Fruit fly (Drosophila melanogaster) whole organism, embryonic: ENCODE data around the gene SclA.

Experiments
- ATbp ChIP-seq: fragments of 200-800 bp; sonication (Bioruptor generic); optimal IDR thresholded peaks from 2 replicates; lab custom pipeline; 2017; ENCODE audit warnings: missing biosample characterization, mild to moderate bottlenecking, missing genetic modification characterization, missing genetic modification reagents
- Blimp-1 ChIP-seq: fragments of 200-800 bp; sonication (Bioruptor generic); optimal IDR thresholded peaks from 3 replicates; lab custom pipeline; 2018; ENCODE audit warnings: missing biosample characterization, missing genetic modification characterization, mild to moderate bottlenecking, moderate library complexity, missing genetic modification reagents
- C15 ChIP-seq: fragments of 200-800 bp; sonication (Bioruptor generic); IDR thresholded peaks from 3 replicates; pipeline ENCODE4 v1.3.6; 2022; ENCODE audit warnings: missing biosample characterization, missing genetic modification characterization
- CG14441 ChIP-seq: fragments of 200-800 bp; sonication (Bioruptor generic); IDR thresholded peaks from 2 replicates; pipeline ENCODE4 v1.3.6; 2022; ENCODE audit warnings: missing biosample characterization, missing genetic modification characterization
- CG14667 ChIP-seq: fragments of 200-800 bp; sonication (Bioruptor generic); IDR thresholded peaks from 2 replicates; pipeline ENCODE4 v1.3.6; 2022; ENCODE audit warnings: missing biosample characterization, missing genetic modification characterization
- CG14710 ChIP-seq: fragments of 200-800 bp; sonication (Bioruptor generic); optimal IDR thresholded peaks from 3 replicates; lab custom pipeline; 2019; ENCODE audit warnings: missing biosample characterization, mild to moderate bottlenecking, missing genetic modification characterization, moderate library complexity
- CG14860 ChIP-seq: fragments of 200-800 bp; sonication (Bioruptor generic); IDR thresholded peaks from 3 replicates; pipeline ENCODE4 v1.3.6; 2022; ENCODE audit warnings: missing biosample characterization, missing genetic modification characterization; ENCODE audit not compliant: partially characterized antibody
- CG1602 ChIP-seq: fragments of 200-800 bp; sonication (Bioruptor generic); optimal IDR thresholded peaks from 3 replicates; lab custom pipeline; 2016; ENCODE audit warnings: missing biosample characterization, missing genetic modification characterization
- CG16815 ChIP-seq: fragments of 200-800 bp; sonication (Bioruptor generic); optimal IDR thresholded peaks from 3 replicates; lab custom pipeline; 2017; ENCODE audit warnings: missing biosample characterization, mild to moderate bottlenecking, missing genetic modification characterization
- CG4282 ChIP-seq: fragments of 200-800 bp; sonication (Bioruptor generic); optimal IDR thresholded peaks from 2 replicates; lab custom pipeline; 2016; ENCODE audit warnings: missing biosample characterization, missing genetic modification characterization
- CG4404 ChIP-seq: fragments of 200-800 bp; sonication (Bioruptor generic); IDR thresholded peaks from 2 replicates; pipeline ENCODE4 v1.3.6; 2022; ENCODE audit warnings: missing biosample characterization, missing genetic modification characterization
- CG6791 ChIP-seq: fragments of 200-800 bp; sonication (Bioruptor generic); IDR thresholded peaks from 3 replicates; pipeline ENCODE4 v1.3.6; 2022; ENCODE audit warnings: missing biosample characterization, missing genetic modification characterization; ENCODE audit not compliant: partially characterized antibody
- CG7372 ChIP-seq: fragments of 200-800 bp; sonication (Bioruptor generic); IDR thresholded peaks from 2 replicates; pipeline ENCODE4 v1.3.6; 2022; ENCODE audit warnings: missing biosample characterization, missing genetic modification characterization
- CG8290 ChIP-seq, 3 experiments: fragments of 200-800 bp; sonication (Bioruptor generic); optimal IDR thresholded peaks; 2 replicates each; lab custom pipeline; 2016 to 2019; ENCODE audit warnings: missing biosample characterization in 3 of 3, missing genetic modification characterization in 3 of 3, mild to moderate bottlenecking in 2 of 3, moderate library complexity in 1 of 3
- CG8359 ChIP-seq: fragments of 200-800 bp; sonication (Bioruptor generic); optimal IDR thresholded peaks from 2 replicates; lab custom pipeline; 2017; ENCODE audit warnings: missing biosample characterization, mild to moderate bottlenecking, missing genetic modification characterization, borderline replicate concordance
- CG8944 ChIP-seq: fragments of 200-800 bp; sonication (Bioruptor generic); optimal IDR thresholded peaks from 3 replicates; lab custom pipeline; 2016; ENCODE audit warnings: missing biosample characterization, missing genetic modification characterization
- CG9797 ChIP-seq: fragments of 200-800 bp; sonication (Bioruptor generic); optimal IDR thresholded peaks from 3 replicates; lab custom pipeline; 2018; ENCODE audit warnings: missing biosample characterization, mild to moderate bottlenecking, missing genetic modification characterization
- CG9817 ChIP-seq: fragments of 200-800 bp; sonication (Bioruptor generic); optimal IDR thresholded peaks from 2 replicates; lab custom pipeline; 2018; ENCODE audit warnings: missing biosample characterization, mild to moderate bottlenecking, missing genetic modification characterization, moderate library complexity
- Deaf1 ChIP-seq: fragments of 200-800 bp; optimal IDR thresholded peaks from 3 replicates; lab custom pipeline; 2019; ENCODE audit warnings: missing biosample characterization, mild to moderate bottlenecking, missing genetic modification characterization, moderate library complexity
- Doc2 ChIP-seq: fragments of 200-800 bp; sonication (Bioruptor generic); IDR thresholded peaks from 2 replicates; pipeline ENCODE4 v1.3.6; 2022; ENCODE audit warnings: missing biosample characterization, missing genetic modification characterization
- Eip74EF ChIP-seq, 2 experiments: fragments of 200-800 bp in 1 of 2; fragments of >200 bp in 1 of 2; sonication (Bioruptor generic) in 1 of 2; optimal IDR thresholded peaks; 2 replicates each; lab custom pipeline; 2017 to 2019; ENCODE audit warnings: missing biosample characterization in 2 of 2, missing genetic modification characterization in 2 of 2, mild to moderate bottlenecking in 1 of 2, moderate library complexity in 1 of 2
- Ets97D ChIP-seq: fragments of 200-800 bp; sonication (Bioruptor generic); optimal IDR thresholded peaks from 3 replicates; lab custom pipeline; 2016; ENCODE audit warnings: missing biosample characterization, missing genetic modification characterization
- Fer1 ChIP-seq: fragments of 200-800 bp; sonication (Bioruptor generic); optimal IDR thresholded peaks from 2 replicates; lab custom pipeline; 2017; ENCODE audit warnings: missing biosample characterization, mild to moderate bottlenecking, missing genetic modification characterization
- Fer2 ChIP-seq: fragments of 200-800 bp; sonication (Bioruptor generic); optimal IDR thresholded peaks from 2 replicates; lab custom pipeline; 2018; ENCODE audit warnings: missing biosample characterization, mild to moderate bottlenecking, missing genetic modification characterization, moderate library complexity
- Gsc ChIP-seq: fragments of 200-800 bp; sonication (Bioruptor generic); IDR thresholded peaks from 2 replicates; pipeline ENCODE4 v1.3.6; 2022; ENCODE audit warnings: missing biosample characterization, missing genetic modification characterization
- Gug ChIP-seq: fragments of 200-800 bp; sonication (Bioruptor generic); IDR thresholded peaks from 4 replicates; pipeline ENCODE4 v1.3.6; 2022; ENCODE audit warnings: missing biosample characterization, missing genetic modification characterization
- Hsf ChIP-seq: fragments of 200-800 bp; sonication (Bioruptor generic); optimal IDR thresholded peaks from 3 replicates; lab custom pipeline; 2016; ENCODE audit warnings: missing biosample characterization, missing genetic modification characterization
- Kr ChIP-seq: fragments of 200-800 bp; sonication (Bioruptor generic); optimal IDR thresholded peaks from 2 replicates; lab custom pipeline; 2017; ENCODE audit warnings: missing biosample characterization, mild to moderate bottlenecking, missing genetic modification characterization
- Mad ChIP-seq: fragments of 200-800 bp; sonication (Bioruptor generic); optimal IDR thresholded peaks from 2 replicates; lab custom pipeline; 2016; ENCODE audit warnings: missing biosample characterization, missing genetic modification characterization
- NC2β ChIP-seq: fragments of 200-800 bp; sonication (Bioruptor generic); optimal IDR thresholded peaks from 2 replicates; lab custom pipeline; 2016; ENCODE audit warnings: missing biosample characterization, missing genetic modification characterization
- Nf-YC ChIP-seq: fragments of 200-800 bp; optimal IDR thresholded peaks from 3 replicates; lab custom pipeline; 2019; ENCODE audit warnings: missing biosample characterization, mild to moderate bottlenecking, missing genetic modification characterization, moderate library complexity
- Poxn ChIP-seq: fragments of 200-800 bp; sonication (Bioruptor generic); IDR thresholded peaks from 2 replicates; pipeline ENCODE4 v1.3.6; 2022; ENCODE audit warnings: missing biosample characterization, missing genetic modification characterization
- Scr ChIP-seq: fragments of 200-800 bp; sonication (Bioruptor generic); IDR thresholded peaks from 2 replicates; pipeline ENCODE4 v1.3.6; 2022; ENCODE audit warnings: missing biosample characterization, missing genetic modification characterization; ENCODE audit not compliant: partially characterized antibody
- bowl ChIP-seq: fragments of 200-800 bp; sonication (Bioruptor generic); IDR thresholded peaks from 2 replicates; pipeline ENCODE4 v1.3.6; 2022; ENCODE audit warnings: missing biosample characterization, missing genetic modification characterization
- btn ChIP-seq: fragments of 200-800 bp; sonication (Bioruptor generic); optimal IDR thresholded peaks from 2 replicates; lab custom pipeline; 2016; ENCODE audit warnings: missing biosample characterization, missing genetic modification characterization
- dmrt11E ChIP-seq: fragments of 200-800 bp; sonication (Bioruptor generic); optimal IDR thresholded peaks from 3 replicates; lab custom pipeline; 2018; ENCODE audit warnings: missing biosample characterization, mild to moderate bottlenecking, missing genetic modification characterization, moderate library complexity
- dpn ChIP-seq, 2 experiments: fragments of 200-800 bp; sonication (Bioruptor generic); optimal IDR thresholded peaks; 3 replicates each; lab custom pipeline; 2016; ENCODE audit warnings: missing biosample characterization in 2 of 2, missing genetic modification characterization in 2 of 2
- fu2 ChIP-seq: fragments of 200-800 bp; sonication (Bioruptor generic); optimal IDR thresholded peaks from 2 replicates; lab custom pipeline; 2016; ENCODE audit warnings: missing biosample characterization, missing genetic modification characterization
- gem ChIP-seq: fragments of 200-800 bp; sonication (Bioruptor generic); optimal IDR thresholded peaks from 2 replicates; lab custom pipeline; 2019; ENCODE audit warnings: missing biosample characterization, mild to moderate bottlenecking, missing genetic modification characterization, moderate library complexity
- gfzf ChIP-seq: fragments of 200-800 bp; sonication (Bioruptor generic); optimal IDR thresholded peaks from 2 replicates; lab custom pipeline; 2016; ENCODE audit warnings: missing biosample characterization, mild to moderate bottlenecking, missing genetic modification characterization, moderate library complexity
- hbn ChIP-seq: fragments of 200-800 bp; sonication (Bioruptor generic); IDR thresholded peaks from 2 replicates; pipeline ENCODE4 v1.3.6; 2022; ENCODE audit warnings: missing biosample characterization, missing genetic modification characterization; ENCODE audit not compliant: partially characterized antibody
- her ChIP-seq: fragments of 200-800 bp; sonication (Bioruptor generic); optimal IDR thresholded peaks from 2 replicates; lab custom pipeline; 2016; ENCODE audit warnings: missing biosample characterization, missing genetic modification characterization
- klu ChIP-seq: fragments of 200-800 bp; sonication (Bioruptor generic); IDR thresholded peaks from 2 replicates; pipeline ENCODE4 v1.3.6; 2022; ENCODE audit warnings: missing biosample characterization, missing genetic modification characterization
- lbe ChIP-seq: fragments of 200-800 bp; sonication (Bioruptor generic); optimal IDR thresholded peaks from 2 replicates; lab custom pipeline; 2016; ENCODE audit warnings: missing biosample characterization, mild to moderate bottlenecking, missing genetic modification characterization
- onecut ChIP-seq: fragments of 200-800 bp; sonication (Bioruptor generic); IDR thresholded peaks from 2 replicates; pipeline ENCODE4 v1.3.6; 2022; ENCODE audit warnings: missing biosample characterization, missing genetic modification characterization
- prd ChIP-seq, 3 experiments: fragments of >200 bp in 2 of 3; fragments of 200-800 bp in 1 of 3; sonication (Bioruptor generic) in 1 of 3; optimal IDR thresholded peaks in 2 of 3; IDR thresholded peaks in 1 of 3; 2 replicates in 2 of 3; 3 replicates in 1 of 3; pipeline versions ENCODE4 v1.3.6 to Lab custom; 2017 to 2022; ENCODE audit warnings: missing biosample characterization in 1 of 3, missing genetic modification characterization in 1 of 3
- sc ChIP-seq, 3 experiments: fragments of >200 bp in 2 of 3; fragments of 200-800 bp in 1 of 3; sonication (Bioruptor generic) in 1 of 3; optimal IDR thresholded peaks; 2 replicates in 2 of 3; 3 replicates in 1 of 3; lab custom pipeline; 2017; ENCODE audit warnings: mild to moderate bottlenecking in 1 of 3, missing biosample characterization in 1 of 3, missing genetic modification characterization in 1 of 3, missing genetic modification reagents in 1 of 3
- tgo ChIP-seq: fragments of 200-800 bp; sonication (Bioruptor generic); IDR thresholded peaks from 3 replicates; pipeline ENCODE4 v1.3.6; 2022; ENCODE audit warnings: missing biosample characterization, missing genetic modification characterization
- tin ChIP-seq: fragments of 200-800 bp; sonication (Bioruptor generic); optimal IDR thresholded peaks from 3 replicates; lab custom pipeline; 2016; ENCODE audit warnings: missing biosample characterization, missing genetic modification characterization
- tup ChIP-seq: fragments of 200-800 bp; sonication (Bioruptor generic); optimal IDR thresholded peaks from 2 replicates; lab custom pipeline; 2016; ENCODE audit warnings: missing biosample characterization, mild to moderate bottlenecking, missing genetic modification characterization, moderate library complexity

SclA gene

dm6 chr2L:16879288-16879687 lies 41.5 kb downstream of the SclA start, which contains the start of the genes CG32832, CG31743 and CG34313 (continued):
- no peak for TF ChIP-seq Eip74EF (GFP tag; optimal IDR thresholded peaks at IDR 0.05; lab: Kevin White, UChicago)
- no peak for TF ChIP-seq CG8290 (GFP tag; optimal IDR thresholded peaks at IDR 0.05; lab: Kevin White, UChicago)
- no peak for TF ChIP-seq CG8290 (tag; optimal IDR thresholded peaks at IDR 0.05; lab: Kevin White, UChicago)
- no peak for TF ChIP-seq gem (tag; lab: Kevin White, UChicago)
- no peak for TF ChIP-seq CG8944
- TF ChIP-seq Scr (GFP tag; lab: Robert Waterston, UW) = peak; percentile 78
- no peak for TF ChIP-seq bowl
- no peak for TF ChIP-seq Mad
- no peak for TF ChIP-seq dmrt11E (tag; lab: Kevin White, UChicago)
- no peak for TF ChIP-seq prd (optimal IDR thresholded peaks at IDR 0.05; lab: Kevin White, UChicago)
- TF ChIP-seq prd (GFP tag; IDR thresholded peaks at IDR 0.05; lab: Robert Waterston, UW) = no peak
- TF ChIP-seq Blimp-1 (GFP tag; lab: Kevin White, UChicago) = no peak
- TF ChIP-seq CG4282 (GFP tag; lab: Kevin White, UChicago) = no peak
- peak; percentile 30 for TF ChIP-seq Nf-YC
- TF ChIP-seq Fer1 (GFP tag; lab: Kevin White, UChicago) = no peak
- no peak for TF ChIP-seq tin (GFP tag; lab: Kevin White, UChicago)
- peak; percentile 79 for TF ChIP-seq hbn (GFP tag; lab: Robert Waterston, UW)
- TF ChIP-seq Fer2 (tag; lab: Kevin White, UChicago) = no peak
- TF ChIP-seq CG8359 (GFP tag; lab: Kevin White, UChicago) = no peak
- TF ChIP-seq CG16815 = no peak
- no peak for TF ChIP-seq CG7372 (GFP tag; lab: Robert Waterston, UW)
- TF ChIP-seq Ets97D (GFP tag; lab: Kevin White, UChicago) = peak; percentile 52
- no peak for TF ChIP-seq klu (GFP tag; lab: Robert Waterston, UW)
- no peak for TF ChIP-seq C15 (GFP tag; lab: Robert Waterston, UW)
- TF ChIP-seq her = no peak
- no peak for TF ChIP-seq dpn (GFP tag; optimal IDR thresholded peaks at IDR 0.05; lab: Kevin White, UChicago)
- TF ChIP-seq gfzf (GFP tag; lab: Kevin White, UChicago) = no peak
- peak; percentile 43 for TF ChIP-seq Deaf1 (tag; lab: Kevin White, UChicago)
- TF ChIP-seq fu2 (GFP tag; lab: Kevin White, UChicago) = no peak
- peak; percentile 74 for TF ChIP-seq CG6791 (GFP tag; lab: Robert Waterston, UW)
- no peak for TF ChIP-seq lbe (GFP tag; lab: Kevin White, UChicago)
- no peak for TF ChIP-seq CG9817
- TF ChIP-seq NC2β = no peak
- no peak for TF ChIP-seq Poxn (GFP tag; lab: Robert Waterston, UW)
- no peak for TF ChIP-seq btn (GFP tag; lab: Kevin White, UChicago)
- no peak for TF ChIP-seq CG4404 (GFP tag; lab: Robert Waterston, UW)
- no peak for TF ChIP-seq sc (optimal IDR thresholded peaks at IDR 0.05; lab: Kevin White, UChicago)
- no peak for TF ChIP-seq sc (GFP tag; optimal IDR thresholded peaks at IDR 0.05; lab: Kevin White, UChicago)
- TF ChIP-seq CG14710 (tag; lab: Kevin White, UChicago) = no peak
- no peak for TF ChIP-seq Doc2 (GFP tag; lab: Robert Waterston, UW)
- no peak for TF ChIP-seq onecut
- TF ChIP-seq tup (GFP tag; lab: Kevin White, UChicago) = no peak
- no peak for TF ChIP-seq Kr (GFP tag; lab: Kevin White, UChicago)
- TF ChIP-seq CG1602 (GFP tag; lab: Kevin White, UChicago) = no peak
- no peak for TF ChIP-seq Gsc
- TF ChIP-seq tgo (GFP tag; lab: Robert Waterston, UW) = no peak
- no peak for TF ChIP-seq Gug (GFP tag; lab: Robert Waterston, UW)
- no peak for TF ChIP-seq CG14667 (GFP tag; lab: Robert Waterston, UW)
- no peak for TF ChIP-seq CG14441
- TF ChIP-seq CG14860 = 0 out of 3 replicates have a peak, but pooled peaks have one; percentile 40
- TF ChIP-seq CG9797 = no peak
- no peak for TF ChIP-seq Hsf (GFP tag; lab: Kevin White, UChicago)
- no peak for TF ChIP-seq ATbp (GFP tag; lab: Kevin White, UChicago)
